Fruit fly (Drosophila melanogaster) whole organism, prepupa: ENCODE measurements around the gene Ilp3.

Source experiments
- CG11762 ChIP-seq: fragments of 200-800 bp; sonication (Bioruptor generic); optimal IDR thresholded peaks from 3 replicates; lab custom pipeline; 2016; ENCODE audit warnings: missing biosample characterization, missing genetic modification characterization; ENCODE audit not compliant: insufficient read depth
- CG15336 ChIP-seq: fragments of 200-800 bp; sonication (Bioruptor generic); IDR thresholded peaks from 2 replicates; pipeline ENCODE4 v1.3.6; 2022; ENCODE audit warnings: missing biosample characterization, missing genetic modification characterization
- CG1621 ChIP-seq: fragments of 200-800 bp; sonication (Bioruptor generic); optimal IDR thresholded peaks from 3 replicates; lab custom pipeline; 2018; ENCODE audit warnings: missing biosample characterization, mild to moderate bottlenecking, missing genetic modification characterization
- CG31627 ChIP-seq: fragments of 200-800 bp; sonication (Bioruptor generic); optimal IDR thresholded peaks from 3 replicates; lab custom pipeline; 2016; ENCODE audit warnings: missing biosample characterization, missing genetic modification characterization
- CG32006 ChIP-seq: fragments of 200-800 bp; sonication (Bioruptor generic); optimal IDR thresholded peaks from 3 replicates; lab custom pipeline; 2017; ENCODE audit warnings: missing biosample characterization, mild to moderate bottlenecking, missing genetic modification characterization
- CG6808 ChIP-seq: fragments of 200-800 bp; sonication (Bioruptor generic); optimal IDR thresholded peaks from 3 replicates; lab custom pipeline; 2017; ENCODE audit warnings: missing biosample characterization, missing genetic modification characterization, mild to moderate bottlenecking, moderate library complexity, missing genetic modification reagents
- CG7368 ChIP-seq: fragments of 200-800 bp; sonication (Bioruptor generic); optimal IDR thresholded peaks from 3 replicates; lab custom pipeline; 2016; ENCODE audit warnings: missing biosample characterization, missing genetic modification characterization
- CG8119 ChIP-seq: fragments of 200-800 bp; sonication (Bioruptor generic); IDR thresholded peaks from 3 replicates; pipeline ENCODE4 v1.3.6; 2022; ENCODE audit warnings: missing biosample characterization, missing genetic modification characterization
- CG9139 ChIP-seq: fragments of 200-800 bp; sonication (Bioruptor generic); optimal IDR thresholded peaks from 3 replicates; lab custom pipeline; 2017; ENCODE audit warnings: missing biosample characterization, mild to moderate bottlenecking, missing genetic modification characterization
- Eip78C ChIP-seq: fragments of 200-800 bp; sonication (Bioruptor generic); peaks from one replicate; lab custom pipeline; 2016; ENCODE audit warnings: missing biosample characterization, missing genetic modification characterization
- Hr38 ChIP-seq: sonication (Bioruptor generic); optimal IDR thresholded peaks from 2 replicates; lab custom pipeline; 2016; ENCODE audit warnings: missing biosample characterization, missing genetic modification characterization
- Hr39 ChIP-seq: fragments of 200-800 bp; sonication (Bioruptor generic); optimal IDR thresholded peaks from 2 replicates; lab custom pipeline; 2016; ENCODE audit warnings: missing biosample characterization, missing genetic modification characterization
- Hr4 ChIP-seq: fragments of 200-800 bp; sonication (Bioruptor generic); optimal IDR thresholded peaks from 3 replicates; lab custom pipeline; 2016; ENCODE audit warnings: missing biosample characterization, missing genetic modification characterization
- Lpt ChIP-seq: fragments of 200-800 bp; sonication (Bioruptor generic); optimal IDR thresholded peaks from 3 replicates; lab custom pipeline; 2016; ENCODE audit warnings: missing biosample characterization, missing genetic modification characterization
- Sox14 ChIP-seq: fragments of 200-800 bp; sonication (Bioruptor generic); optimal IDR thresholded peaks from 3 replicates; lab custom pipeline; 2016; ENCODE audit warnings: missing biosample characterization, missing genetic modification characterization
- fkh ChIP-seq: fragments of 200-800 bp; sonication (Bioruptor generic); optimal IDR thresholded peaks from 3 replicates; lab custom pipeline; 2017; ENCODE audit warnings: missing biosample characterization, mild to moderate bottlenecking, missing genetic modification characterization, moderate library complexity
- svp ChIP-seq: fragments of 200-800 bp; sonication (Bioruptor generic); peaks from one replicate; lab custom pipeline; 2016; ENCODE audit warnings: missing biosample characterization, missing genetic modification characterization
- topi ChIP-seq: fragments of 200-800 bp; sonication (Bioruptor generic); optimal IDR thresholded peaks from 3 replicates; lab custom pipeline; 2016; ENCODE audit warnings: missing biosample characterization, missing genetic modification characterization

Ilp3 gene

DNA sequence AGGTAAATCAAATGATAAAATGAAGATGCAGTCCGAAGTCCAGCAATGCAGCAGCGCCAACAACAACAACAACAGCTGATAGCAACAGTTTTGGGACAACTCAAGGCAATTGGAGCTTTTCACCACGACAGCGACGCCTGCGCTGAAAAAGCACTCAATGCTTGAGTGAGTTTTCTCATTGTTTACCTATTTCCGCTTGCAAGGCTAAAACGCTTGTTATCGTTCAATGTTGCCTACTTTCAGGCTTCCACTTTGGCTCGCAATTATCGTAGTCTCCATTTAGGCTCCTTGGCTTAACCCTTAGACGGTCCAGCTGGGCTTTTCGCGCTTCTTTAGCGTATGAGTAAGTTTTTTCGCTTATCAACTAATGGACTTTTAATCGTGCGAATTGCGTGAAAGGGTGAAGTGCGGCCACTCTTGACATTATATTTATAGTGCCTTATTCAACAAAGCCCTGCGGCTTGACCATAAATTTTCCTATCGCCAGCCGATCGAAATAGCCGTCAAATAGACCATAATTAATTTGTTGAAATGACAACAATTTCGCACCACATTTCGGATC lies 39.8 kb downstream of the Ilp3 start (continued):
- TF ChIP-seq CG6808 (GFP tag; lab: Kevin White, UChicago) (no peak), CG9139 (no peak)

DNA sequence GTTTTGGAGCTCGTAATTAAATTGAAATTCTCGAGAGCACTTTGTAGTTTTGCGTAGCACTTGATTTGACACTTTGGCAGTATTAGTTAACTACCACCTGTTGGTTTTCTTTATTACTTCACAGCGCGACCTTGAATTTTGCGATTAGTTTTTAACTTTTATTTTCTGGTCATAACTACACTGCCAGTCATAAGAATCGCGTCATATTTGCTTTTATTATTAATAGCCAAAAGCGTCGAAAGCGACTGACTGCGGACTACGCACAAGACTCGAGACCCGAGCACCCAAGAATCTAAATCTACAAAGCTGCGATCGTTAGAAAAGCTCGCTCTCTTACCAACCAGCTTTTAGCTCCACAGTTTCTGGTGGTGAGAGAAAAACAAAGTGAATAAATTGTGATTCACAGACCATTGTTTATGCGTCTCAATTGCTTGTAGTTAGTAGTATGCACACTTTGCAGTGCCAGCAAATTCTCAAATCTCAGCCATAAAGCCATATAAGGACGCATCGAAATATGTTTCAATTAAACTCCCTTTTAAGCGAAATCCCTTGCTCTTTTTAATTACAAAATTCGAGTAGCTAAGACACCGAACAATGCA lies 41.7 kb downstream of the Ilp3 start, which contains the start of gene CG42268:
TSS of gene CG42268 (minus strand) at position 245 of the 599 bp plus-strand sequence.
- no peak for TF ChIP-seq CG31627 (GFP tag; lab: Kevin White, UChicago)
- TF ChIP-seq Eip78C (GFP tag; lab: Kevin White, UChicago): peak; percentile 17
- TF ChIP-seq fkh (GFP tag; lab: Kevin White, UChicago): peak; percentile 59

DNA sequence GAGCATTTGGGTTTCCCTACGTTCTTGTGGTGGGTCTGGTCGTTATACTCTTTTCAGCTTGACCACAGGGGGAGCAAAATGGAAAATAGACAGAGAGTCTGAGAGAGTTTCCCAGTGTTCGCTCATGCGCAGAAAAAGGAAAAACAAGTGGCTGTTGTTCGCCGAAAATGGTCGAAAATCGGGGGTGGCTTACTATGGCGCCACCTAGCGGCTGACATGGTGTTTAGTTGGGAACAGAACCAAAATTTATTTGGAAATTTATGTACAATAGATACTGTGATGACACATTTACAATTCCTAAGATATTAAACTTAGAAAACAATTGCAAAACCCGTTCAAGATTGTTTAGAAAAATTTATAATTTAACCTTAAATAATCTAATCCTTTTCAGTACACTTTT lies 50.3 kb downstream of the Ilp3 start:
- TF ChIP-seq Lpt (GFP tag; lab: Kevin White, UChicago): no peak
- TF ChIP-seq topi: no peak
- TF ChIP-seq svp (GFP tag; lab: Kevin White, UChicago): no peak
- TF ChIP-seq CG8119 (GFP tag; lab: Robert Waterston, UW): no peak
- TF ChIP-seq CG11762 (GFP tag; lab: Kevin White, UChicago): no peak
- no peak for TF ChIP-seq Hr38 (GFP tag; lab: Kevin White, UChicago)
- TF ChIP-seq CG1621 (tag; lab: Kevin White, UChicago): no peak
- no peak for TF ChIP-seq CG7368 (GFP tag; lab: Kevin White, UChicago)
- no peak for TF ChIP-seq CG6808 (GFP tag; lab: Kevin White, UChicago)
- no peak for TF ChIP-seq CG32006 (GFP tag; lab: Kevin White, UChicago)
- TF ChIP-seq CG15336 (GFP tag; lab: Robert Waterston, UW): no peak
- TF ChIP-seq Hr39 (GFP tag; lab: Kevin White, UChicago): no peak
- TF ChIP-seq Sox14: no peak
- no peak for TF ChIP-seq Hr4 (GFP tag; lab: Kevin White, UChicago)
- TF ChIP-seq, all 60 proteins: peak for 0
